Fruit fly (Drosophila melanogaster) whole organism: ENCODE data around the gene CG8927.

Experiments used
- EcR ChIP-seq, 2 experiments: fragments of >200 bp; optimal IDR thresholded peaks; 2 replicates each; lab custom pipeline; 2017; ENCODE audit warnings: missing biosample characterization in 2 of 2, missing genetic modification characterization in 2 of 2, missing genetic modification reagents in 2 of 2
- pan ChIP-seq: fragments of >200 bp; optimal IDR thresholded peaks from 2 replicates; lab custom pipeline; 2017

DNA sequence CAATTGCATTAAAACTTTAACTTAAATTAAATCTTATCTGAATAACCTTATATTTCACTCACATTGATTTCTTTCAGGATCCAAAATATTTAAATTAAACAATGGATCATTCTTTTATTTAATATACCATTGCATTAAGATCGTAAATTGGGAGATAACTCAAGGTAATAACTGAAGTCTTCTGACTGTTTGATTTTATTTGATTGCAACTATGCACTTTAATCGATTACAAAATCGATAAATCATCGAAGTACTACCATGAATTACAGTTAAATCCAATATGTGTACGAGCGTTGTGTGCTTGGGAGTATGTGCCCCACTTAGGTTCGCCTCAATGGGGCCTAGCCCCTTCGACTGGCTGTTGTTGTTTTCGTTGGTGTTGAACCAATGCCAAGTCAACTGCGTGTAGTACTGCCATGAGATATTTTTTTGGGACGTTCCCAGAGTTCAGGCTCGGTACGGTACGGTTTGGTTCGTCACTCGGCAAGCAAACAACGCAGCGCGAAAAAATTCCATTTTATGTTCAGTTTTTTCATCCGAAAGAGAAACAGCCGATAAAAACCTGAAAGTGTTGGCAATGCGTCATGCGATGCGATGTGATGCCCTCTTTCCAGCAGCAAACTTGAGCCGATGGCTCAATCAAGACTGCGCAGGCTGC is 31.2 kb downstream of the CG8927 start:
- TF ChIP-seq pan (no peak), EcR (GFP tag; optimal IDR thresholded peaks at IDR 0.05; lab: Kevin White, UChicago) (no peak)
